Worm (Caenorhabditis elegans) whole organism, midembryonic: ENCODE results near the gene K01D12.9.
"Not testable (repeated sequence)": the region's sequence is repeated elsewhere in the genome, so short reads cannot be mapped to it uniquely, and the experiment has no call there.

Experiments used
- T22C8.4 ChIP-seq: fragments of 200-800 bp; sonication (Bioruptor generic); IDR thresholded peaks from 2 replicates; pipeline ENCODE4 v1.3.6; 2022; ENCODE audit warnings: missing genetic modification characterization, missing compliant biosample characterization
- cog-1 ChIP-seq: sonication (generic microtip); optimal IDR thresholded peaks from 2 replicates; lab custom pipeline; 2016; ENCODE audit warnings: missing genetic modification characterization, missing compliant biosample characterization
- flt-1 ChIP-seq: fragments of 200-800 bp; sonication (Bioruptor generic); IDR thresholded peaks from 2 replicates; pipeline ENCODE4 v1.3.6; 2022; ENCODE audit warnings: missing genetic modification characterization, missing compliant biosample characterization
- klf-2 ChIP-seq: fragments of 200-800 bp; sonication (Bioruptor generic); conservative IDR thresholded peaks from 2 replicates; pipeline ENCODE4 v1.3.6; 2022; ENCODE audit warnings: missing genetic modification reagents, missing genetic modification characterization, missing compliant biosample characterization
- med-1 ChIP-seq: sonication (generic microtip); optimal IDR thresholded peaks from 2 replicates; lab custom pipeline; 2017; ENCODE audit warnings: missing genetic modification characterization, mild to moderate bottlenecking, missing compliant biosample characterization, antibody characterized with exemption, missing genetic modification reagents; ENCODE audit not compliant: insufficient read depth
- ref-1 ChIP-seq: fragments of 200-800 bp; sonication (Bioruptor generic); conservative IDR thresholded peaks from 2 replicates; pipeline ENCODE4 v1.3.6; 2022; ENCODE audit warnings: missing genetic modification reagents, missing genetic modification characterization, missing compliant biosample characterization
- tab-1 ChIP-seq: fragments of 200-800 bp; sonication (Bioruptor generic); IDR thresholded peaks from 2 replicates; pipeline ENCODE4 v1.3.6; 2022; ENCODE audit warnings: missing genetic modification characterization, missing compliant biosample characterization
- ztf-23 ChIP-seq: fragments of 200-800 bp; sonication (Bioruptor generic); IDR thresholded peaks from 2 replicates; pipeline ENCODE4 v1.3.6; 2022; ENCODE audit warnings: missing genetic modification reagents, missing genetic modification characterization, missing compliant biosample characterization
- ztf-29 ChIP-seq: fragments of 200-800 bp; sonication (Bioruptor generic); IDR thresholded peaks from 2 replicates; pipeline ENCODE4 v1.3.6; 2022; ENCODE audit warnings: missing genetic modification reagents, missing genetic modification characterization, missing compliant biosample characterization

Gene K01D12.9

ce11 chrV:12386154-12386553, 18.3 kb downstream of the K01D12.9 start, which contains the start of gene K01D12.15:
Gene K01D12.15, plus strand, starts transcription at chrV:12386454.
- no peak for TF ChIP-seq klf-2
- TF ChIP-seq ztf-23 (GFP tag; lab: Robert Waterston, UW) = no peak
- TF ChIP-seq tab-1 = no peak
- TF ChIP-seq T22C8.4 (GFP tag; lab: Robert Waterston, UW) = no peak
- TF ChIP-seq med-1 (GFP tag; lab: Kevin White, UChicago) = no peak
- TF ChIP-seq ref-1 = no peak

DNA sequence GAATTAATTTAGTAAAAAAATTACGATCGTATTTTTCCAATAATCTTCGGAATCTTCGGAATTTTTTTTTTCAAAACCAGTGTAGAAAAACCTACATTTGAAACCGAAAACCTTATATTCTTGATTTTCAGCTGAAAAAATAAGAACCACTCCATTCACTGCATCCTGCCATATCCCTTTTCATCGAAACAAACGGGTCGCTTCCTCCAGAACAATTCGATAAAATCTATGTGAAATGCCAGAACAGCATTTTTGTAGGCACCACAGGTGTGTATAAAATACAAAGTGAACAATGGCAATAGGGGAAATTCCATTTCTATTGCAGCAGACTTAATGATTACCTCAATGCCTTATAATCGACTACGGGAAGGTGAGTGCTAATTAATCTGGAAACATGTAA, 27.2 kb downstream of the K01D12.9 start, which contains the start of gene K01D12.1:
TSS of gene K01D12.1 (plus strand) at position 301 of the 400 bp plus-strand sequence.
- no peak for TF ChIP-seq flt-1 (GFP tag; lab: Robert Waterston, UW)
- no peak for TF ChIP-seq cog-1
- TF ChIP-seq ztf-29 (GFP tag; lab: Robert Waterston, UW) = no peak
- TF ChIP-seq med-1 (GFP tag; lab: Kevin White, UChicago) = no peak
- no peak for TF ChIP-seq ref-1
- no peak for TF ChIP-seq klf-2
- TF ChIP-seq ztf-23 (GFP tag; lab: Robert Waterston, UW) = no peak
- no peak for TF ChIP-seq tab-1

- not testable (repeated sequence) for TF ChIP-seq med-1 (GFP tag; lab: Kevin White, UChicago); ztf-29 (GFP tag; lab: Robert Waterston, UW); tab-1
These were observed 30.2 kb downstream of the K01D12.9 start, which contains the start of gene F23H12.10 for ce11 chrV:12374252-12374651. Gene F23H12.10, minus strand, starts transcription at chrV:12374263.

- TF ChIP-seq flt-1 (GFP tag; lab: Robert Waterston, UW) = no peak
- TF ChIP-seq ref-1 = no peak
- no peak for TF ChIP-seq klf-2
- no peak for TF ChIP-seq med-1 (GFP tag; lab: Kevin White, UChicago)
- TF ChIP-seq T22C8.4 (GFP tag; lab: Robert Waterston, UW) = no peak
- no peak for TF ChIP-seq cog-1
- no peak for TF ChIP-seq ztf-23 (GFP tag; lab: Robert Waterston, UW)
- no peak for TF ChIP-seq tab-1
- TF ChIP-seq ztf-29 (GFP tag; lab: Robert Waterston, UW) = no peak
These were observed 33.1 kb downstream of the K01D12.9 start, which contains the start of gene F23H12.7 for ce11 chrV:12371386-12371785. Gene F23H12.7, plus strand, starts transcription at chrV:12371686.

DNA sequence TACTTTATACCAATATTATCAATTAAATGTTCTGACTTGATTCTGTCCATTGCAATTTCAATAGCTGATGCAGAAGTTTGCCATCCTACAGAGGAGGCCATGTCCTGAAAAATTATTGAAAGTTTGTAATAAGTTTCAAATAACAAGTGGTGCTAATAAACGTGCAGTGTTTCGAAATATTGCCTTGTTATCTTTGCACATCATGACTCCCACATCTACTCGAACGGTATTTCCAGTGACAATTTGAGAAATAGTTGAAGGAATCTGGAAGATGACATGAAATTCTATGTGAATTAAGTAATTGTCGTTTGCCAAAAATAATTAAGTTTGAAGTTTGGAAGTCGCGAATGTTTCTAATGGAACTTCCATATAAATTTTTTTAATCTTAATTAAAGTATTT, 35.0 kb downstream of the K01D12.9 start, which contains the start of gene gcy-13:
TSS of gene gcy-13 (minus strand) at position 101 of the 400 bp plus-strand sequence.
- TF ChIP-seq T22C8.4 (GFP tag; lab: Robert Waterston, UW) (no peak), med-1 (GFP tag; lab: Kevin White, UChicago) (no peak), ztf-29 (GFP tag; lab: Robert Waterston, UW) (no peak), klf-2 (no peak), ztf-23 (GFP tag; lab: Robert Waterston, UW) (no peak), tab-1 (no peak), cog-1 (no peak), flt-1 (GFP tag; lab: Robert Waterston, UW) (no peak), ref-1 (no peak)

DNA sequence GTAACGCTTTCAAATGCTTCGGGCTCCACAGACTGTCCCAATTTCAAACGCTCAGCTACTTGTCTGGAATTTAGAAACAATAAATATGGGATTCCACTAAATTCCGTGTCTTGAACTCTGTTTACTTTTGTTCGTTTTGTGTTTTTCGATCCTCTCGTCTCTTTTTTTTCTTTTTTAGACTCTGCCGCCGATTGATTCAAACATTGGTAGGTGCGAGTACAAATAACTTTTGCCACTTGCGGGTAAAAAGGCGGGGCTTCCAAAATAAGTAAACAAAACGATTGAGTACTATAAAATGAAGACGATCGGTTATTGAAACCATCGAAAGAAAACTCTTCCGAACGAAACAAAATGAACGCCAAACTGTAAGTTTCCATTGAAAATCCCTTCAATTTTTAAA, 39.3 kb downstream of the K01D12.9 start, which contains the start of gene fipr-2:
TSS of gene fipr-2 (plus strand) at position 245 of the 400 bp plus-strand sequence.
- no peak for TF ChIP-seq flt-1 (GFP tag; lab: Robert Waterston, UW)
- TF ChIP-seq ztf-23 (GFP tag; lab: Robert Waterston, UW) = no peak
- TF ChIP-seq klf-2 = no peak
- no peak for TF ChIP-seq tab-1

- TF ChIP-seq ztf-29 (GFP tag; lab: Robert Waterston, UW) (no peak), ref-1 (no peak), ztf-23 (GFP tag; lab: Robert Waterston, UW) (no peak), flt-1 (GFP tag; lab: Robert Waterston, UW) (no peak), tab-1 (no peak), klf-2 (no peak), T22C8.4 (GFP tag; lab: Robert Waterston, UW) (no peak), med-1 (GFP tag; lab: Kevin White, UChicago) (no peak), cog-1 (no peak)
These were observed 42.8 kb downstream of the K01D12.9 start, which contains the start of gene fipr-1 for ce11 chrV:12361644-12362043. Gene fipr-1, minus strand, starts transcription at chrV:12361744.

- TF ChIP-seq ztf-23 (GFP tag; lab: Robert Waterston, UW) (no peak), ztf-29 (GFP tag; lab: Robert Waterston, UW) (no peak), tab-1 (no peak), med-1 (GFP tag; lab: Kevin White, UChicago) (no peak), ref-1 (no peak), cog-1 (no peak), flt-1 (GFP tag; lab: Robert Waterston, UW) (no peak), klf-2 (no peak)
These were observed 46.1 kb downstream of the K01D12.9 start, which contains the start of gene F23H12.5 for ce11 chrV:12358347-12358746. Gene F23H12.5, plus strand, starts transcription at chrV:12358647.

DNA sequence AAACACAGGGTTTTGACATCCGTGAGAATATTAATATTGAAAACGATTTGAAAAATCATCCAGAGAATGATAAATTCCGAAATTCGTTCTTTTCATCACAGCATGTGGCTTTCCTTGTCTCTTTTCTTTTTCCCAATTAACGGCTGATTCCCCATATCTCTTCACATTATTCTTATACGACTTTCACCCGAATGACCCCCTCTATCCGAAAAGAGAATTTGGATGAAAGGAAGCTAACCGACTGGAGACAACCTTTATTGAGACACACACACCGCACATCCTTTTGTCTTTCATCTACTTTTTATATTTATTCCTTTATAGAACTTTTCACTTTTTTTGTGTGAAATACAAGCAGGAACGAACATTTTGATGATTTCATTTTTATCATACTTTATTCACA, 46.8 kb downstream of the K01D12.9 start:
- no peak for TF ChIP-seq med-1 (GFP tag; lab: Kevin White, UChicago)
- TF ChIP-seq T22C8.4 (GFP tag; lab: Robert Waterston, UW) = no peak
- no peak for TF ChIP-seq flt-1 (GFP tag; lab: Robert Waterston, UW)
- no peak for TF ChIP-seq klf-2
- no peak for TF ChIP-seq tab-1
- TF ChIP-seq ztf-23 (GFP tag; lab: Robert Waterston, UW) = no peak
- no peak for TF ChIP-seq ztf-29 (GFP tag; lab: Robert Waterston, UW)
- no peak for TF ChIP-seq cog-1
- TF ChIP-seq ref-1 = no peak

ce11 chrV:12354193-12354830, 50.1 kb downstream of the K01D12.9 start:
- TF ChIP-seq flt-1 (GFP tag; lab: Robert Waterston, UW) (peak; percentile 54; the same call in 1 of the 2 replicates), med-1 (GFP tag; lab: Kevin White, UChicago) (no peak)
